Worm (Caenorhabditis elegans) whole organism, early embryonic: Measurements from ENCODE around the gene lmbr-1.

Experiments
- F13C5.2 ChIP-seq: sonication (generic microtip); optimal IDR thresholded peaks from 2 replicates; lab custom pipeline; 2017; ENCODE audit warnings: mild to moderate bottlenecking, missing genetic modification characterization, inconsistent platforms, missing compliant biosample characterization
- aly-1 ChIP-seq: sonication (generic microtip); optimal IDR thresholded peaks from 2 replicates; lab custom pipeline; 2016; ENCODE audit warnings: missing genetic modification characterization, missing compliant biosample characterization
- ama-1 ChIP-seq: fragments of 150-350 bp; optimal IDR thresholded peaks from 2 replicates; lab custom pipeline; 2014
- ceh-36 ChIP-seq: sonication (generic microtip); optimal IDR thresholded peaks from 2 replicates; lab custom pipeline; 2016; ENCODE audit warnings: missing genetic modification characterization, inconsistent platforms, missing compliant biosample characterization
- ets-7 ChIP-seq: sonication (generic microtip); optimal IDR thresholded peaks from 2 replicates; lab custom pipeline; 2016; ENCODE audit warnings: missing genotype, missing genetic modification characterization, missing compliant biosample characterization
- flt-1 ChIP-seq: fragments of 200-800 bp; sonication (Bioruptor generic); IDR thresholded peaks from 2 replicates; pipeline ENCODE4 v1.3.6; 2022; ENCODE audit warnings: missing genetic modification characterization, missing compliant biosample characterization
- hmbx-1 ChIP-seq: sonication (generic microtip); optimal IDR thresholded peaks from 2 replicates; lab custom pipeline; 2016; ENCODE audit warnings: mild to moderate bottlenecking, missing genetic modification characterization, missing compliant biosample characterization
- hmg-4 ChIP-seq: fragments of 200-800 bp; sonication (Bioruptor generic); optimal IDR thresholded peaks from 2 replicates; lab custom pipeline; 2018; ENCODE audit warnings: mild to moderate bottlenecking, missing genetic modification characterization, missing compliant biosample characterization
- tbx-11 ChIP-seq: fragments of 200-800 bp; sonication (Bioruptor generic); IDR thresholded peaks from 2 replicates; pipeline ENCODE4 v1.3.6; 2022; ENCODE audit warnings: missing genetic modification characterization, missing compliant biosample characterization

DNA sequence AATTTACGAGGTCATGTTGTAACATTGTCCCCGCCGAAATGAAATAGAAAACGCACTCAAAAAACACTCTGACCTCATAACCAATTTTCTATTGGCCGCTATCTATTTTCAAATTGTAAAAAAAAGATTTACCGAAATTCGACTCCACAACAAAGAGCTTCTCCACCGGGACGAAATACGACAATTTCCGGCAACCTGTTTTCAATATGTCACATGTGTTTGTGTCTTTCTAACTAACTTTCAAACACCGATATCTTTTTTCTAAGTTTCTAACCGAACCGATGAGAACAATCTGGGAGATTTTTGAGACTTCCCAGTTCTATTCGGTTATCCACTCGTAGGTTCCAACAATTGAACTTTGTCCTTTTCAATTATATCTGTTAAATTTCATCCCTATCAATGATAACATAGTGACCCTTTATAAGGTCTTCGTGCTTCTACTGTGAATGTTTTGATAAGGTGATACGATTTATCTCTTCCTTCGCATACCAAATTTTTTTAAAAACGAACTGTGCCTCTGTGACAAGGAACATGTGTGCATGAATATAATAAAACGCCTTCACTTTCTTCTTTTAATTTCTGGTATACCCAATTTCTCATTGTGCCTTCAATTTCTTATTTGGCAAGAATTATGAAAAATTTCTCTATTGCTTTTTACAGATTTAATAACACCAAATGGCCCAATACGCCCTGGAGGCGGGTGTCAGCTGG lies at the start of gene lmbr-1:
- no peak for TF ChIP-seq ama-1
- no peak for TF ChIP-seq ceh-36 (tag; lab: Kevin White, UChicago)
- TF ChIP-seq flt-1 (GFP tag; lab: Robert Waterston, UW), result no peak
- TF ChIP-seq hmbx-1 (tag; lab: Kevin White, UChicago), result no peak
- no peak for TF ChIP-seq ets-7
- no peak for TF ChIP-seq hmg-4
- TF ChIP-seq F13C5.2 (tag; lab: Kevin White, UChicago), result no peak
- no peak for TF ChIP-seq aly-1 (tag; lab: Kevin White, UChicago)
- TF ChIP-seq tbx-11, result no peak
